Worm (Caenorhabditis elegans): ENCODE results near the gene F20B6.6.

DNA sequence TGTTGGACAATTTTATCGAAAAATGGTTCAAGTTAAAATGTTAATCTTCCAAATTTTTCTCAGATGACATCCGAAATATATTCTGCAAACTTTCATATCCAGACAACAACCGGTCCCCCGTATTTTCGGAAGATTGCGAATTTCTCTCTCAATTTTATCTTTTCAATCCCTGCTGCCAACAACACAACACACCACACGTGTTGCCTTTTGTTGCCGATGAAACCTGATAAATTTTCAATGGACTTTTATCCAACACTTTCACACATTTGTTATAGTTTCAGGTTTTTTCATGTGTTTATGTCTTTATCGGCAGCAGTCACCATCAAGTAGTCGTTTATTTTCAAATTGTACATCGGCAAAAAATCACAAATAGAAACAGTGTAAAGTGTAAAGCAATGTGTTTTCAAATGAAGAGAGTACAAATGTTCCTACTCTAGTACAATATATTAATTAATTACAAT, 44.3 kb upstream of the F20B6.6 start:
- TF ChIP-seq unc-39 (tag; optimal IDR thresholded peaks at IDR 0.05) = no peak
- TF ChIP-seq snpc-4 (tag; optimal IDR thresholded peaks at IDR 0.05) = no peak
- no peak for TF ChIP-seq nhr-11 (tag; optimal IDR thresholded peaks at IDR 0.05)
- TF ChIP-seq fos-1 (tag; optimal IDR thresholded peaks at IDR 0.05) = no peak
